Worm (Caenorhabditis elegans) whole organism, midembryonic: Measurements from ENCODE around the gene F41E6.1.

ENCODE experiments used
- cog-1 ChIP-seq: sonication (generic microtip); optimal IDR thresholded peaks from 2 replicates; lab custom pipeline; 2016; ENCODE audit warnings: missing genetic modification characterization, missing compliant biosample characterization
- flt-1 ChIP-seq: fragments of 200-800 bp; sonication (Bioruptor generic); IDR thresholded peaks from 2 replicates; pipeline ENCODE4 v1.3.6; 2022; ENCODE audit warnings: missing genetic modification characterization, missing compliant biosample characterization
- klf-2 ChIP-seq: fragments of 200-800 bp; sonication (Bioruptor generic); conservative IDR thresholded peaks from 2 replicates; pipeline ENCODE4 v1.3.6; 2022; ENCODE audit warnings: missing genetic modification reagents, missing genetic modification characterization, missing compliant biosample characterization
- med-1 ChIP-seq: sonication (generic microtip); optimal IDR thresholded peaks from 2 replicates; lab custom pipeline; 2017; ENCODE audit warnings: missing genetic modification characterization, mild to moderate bottlenecking, missing compliant biosample characterization, antibody characterized with exemption, missing genetic modification reagents; ENCODE audit not compliant: insufficient read depth
- tab-1 ChIP-seq: fragments of 200-800 bp; sonication (Bioruptor generic); IDR thresholded peaks from 2 replicates; pipeline ENCODE4 v1.3.6; 2022; ENCODE audit warnings: missing genetic modification characterization, missing compliant biosample characterization
- ztf-23 ChIP-seq: fragments of 200-800 bp; sonication (Bioruptor generic); IDR thresholded peaks from 2 replicates; pipeline ENCODE4 v1.3.6; 2022; ENCODE audit warnings: missing genetic modification reagents, missing genetic modification characterization, missing compliant biosample characterization

DNA sequence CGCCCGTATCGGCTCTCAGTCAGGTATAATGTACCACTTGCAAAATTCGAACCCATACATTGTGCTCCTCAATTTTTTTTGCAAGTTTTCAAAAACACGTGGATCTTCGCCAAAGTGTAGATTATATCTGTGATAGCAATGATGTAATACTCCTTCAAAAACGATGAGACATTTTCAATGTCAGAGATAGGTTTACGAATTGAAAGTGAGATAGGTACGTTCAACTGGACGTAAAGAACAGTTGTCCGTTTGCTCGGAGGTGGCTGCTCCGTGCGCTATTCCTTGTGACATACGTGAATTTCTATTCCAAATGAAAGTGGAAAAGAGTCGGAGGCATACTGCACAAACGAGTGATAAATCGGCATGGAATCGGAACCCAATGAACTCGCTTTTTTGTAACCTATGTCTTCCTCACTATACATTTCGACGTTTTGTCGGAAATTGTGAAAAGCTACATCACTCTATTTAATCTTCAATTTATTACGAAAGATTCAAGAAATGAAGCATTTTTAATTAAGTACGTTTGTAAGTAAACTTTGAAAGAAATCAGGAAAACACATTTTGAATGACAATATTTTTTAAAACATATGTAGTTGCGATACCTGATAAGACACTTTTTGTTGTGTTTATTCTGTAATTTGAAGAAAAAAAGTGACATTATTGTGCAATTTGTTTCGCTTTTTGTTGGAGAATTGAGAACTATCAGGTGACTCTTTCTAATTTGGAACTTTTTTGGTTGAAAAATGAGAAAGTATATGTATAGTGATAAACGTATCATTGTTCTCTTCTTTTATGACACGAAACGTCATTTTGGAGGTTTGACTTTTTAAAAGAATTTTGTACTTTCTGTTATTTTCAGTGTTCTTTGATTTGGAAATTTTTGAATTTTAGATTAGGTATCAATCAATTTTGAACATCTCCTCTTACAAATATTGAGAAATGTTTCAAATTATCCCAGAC, 32.3 kb downstream of the F41E6.1 start:
- TF ChIP-seq tab-1 (GFP tag; lab: Robert Waterston, UW) (no peak), cog-1 (tag; lab: Kevin White, UChicago) (no peak), ztf-23 (GFP tag; lab: Robert Waterston, UW) (no peak), klf-2 (GFP tag; lab: Robert Waterston, UW) (no peak), flt-1 (GFP tag; lab: Robert Waterston, UW) (no peak), med-1 (GFP tag; lab: Kevin White, UChicago) (no peak)
